Worm (Caenorhabditis elegans) whole organism, L4/young adult: ENCODE measurements around the gene nhr-103.

Experiments used
- W03F9.2 ChIP-seq: fragments of 150-350 bp; optimal IDR thresholded peaks from 2 replicates; lab custom pipeline; 2014; ENCODE audit warnings: missing biosample characterization, missing genetic modification characterization
- dao-5 ChIP-seq: sonication (generic microtip); optimal IDR thresholded peaks from 2 replicates; lab custom pipeline; 2016; ENCODE audit warnings: missing genotype, missing genetic modification characterization, moderate library complexity, missing compliant biosample characterization
- him-1 ChIP-seq: sonication (generic microtip); optimal IDR thresholded peaks from 2 replicates; lab custom pipeline; 2016; ENCODE audit warnings: missing genotype, missing genetic modification reagents, missing genetic modification characterization, missing compliant biosample characterization

nhr-103 gene

DNA sequence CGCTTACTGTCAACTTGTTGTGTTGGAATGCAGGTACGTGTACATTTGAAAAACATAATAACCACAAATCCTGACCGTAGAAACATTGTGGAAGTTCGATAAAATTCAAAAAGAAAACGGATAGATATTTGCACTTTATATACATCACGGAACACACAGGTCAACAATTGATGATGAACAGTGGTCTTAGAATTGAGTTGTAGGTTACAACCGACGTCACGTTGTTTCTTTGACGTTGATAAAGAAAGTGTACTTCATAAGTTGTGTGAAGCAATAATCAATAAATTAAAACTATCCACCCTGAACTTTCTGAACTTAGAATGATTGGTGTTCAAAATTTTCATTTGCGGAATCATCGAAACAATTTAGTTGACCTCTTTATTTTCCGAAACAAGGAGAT is 46.5 kb downstream of the nhr-103 start, which contains the start of gene Y5H2A.1:
Y5H2A.1 (minus strand) TSS at position 101 of the 400 bp plus-strand sequence.
- TF ChIP-seq dao-5 (tag; lab: Kevin White, UChicago) (no peak), W03F9.2 (no peak), him-1 (tag; lab: Kevin White, UChicago) (no peak)

DNA sequence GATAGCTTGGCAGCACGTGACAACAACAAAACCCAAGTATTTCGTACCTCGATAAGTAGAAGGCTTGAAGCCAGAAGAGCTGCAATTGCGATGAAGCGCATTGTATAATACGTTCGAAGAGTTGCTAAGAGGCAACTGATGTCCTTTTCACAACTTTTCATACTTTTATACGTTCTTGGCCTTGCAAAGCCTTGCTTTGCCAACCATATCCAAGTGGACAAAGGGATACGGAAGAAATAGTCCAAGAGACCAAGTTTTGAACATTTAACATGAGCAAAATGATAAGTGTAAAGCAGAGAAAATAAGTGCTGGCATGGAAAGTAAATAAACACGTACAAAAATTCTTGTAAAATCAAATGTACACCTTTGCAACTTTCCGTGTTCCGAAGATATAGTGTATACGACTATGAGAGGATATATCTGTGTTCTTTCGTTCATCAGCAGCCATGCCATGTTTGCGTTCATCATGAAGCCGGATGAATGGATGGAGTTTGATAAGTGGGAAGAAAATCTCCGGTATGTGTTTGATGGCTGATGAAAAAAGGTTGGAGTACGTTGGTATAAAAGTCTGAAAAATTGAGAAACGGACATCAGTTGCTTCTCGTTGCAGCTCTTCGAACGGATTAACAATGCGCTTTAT is 49.1 kb downstream of the nhr-103 start, which contains the start of the genes Y5H2A.4 and abu-4:
Y5H2A.4 (minus strand) TSS at position 101 of the 640 bp plus-strand sequence.
abu-4 (plus strand) TSS at position 590 of the 640 bp plus-strand sequence.
- no peak for TF ChIP-seq dao-5 (tag; lab: Kevin White, UChicago)
- TF ChIP-seq W03F9.2: no peak
- TF ChIP-seq him-1 (tag; lab: Kevin White, UChicago): no peak
